Worm (Caenorhabditis elegans) whole organism, young adult: ENCODE results near the gene miz-1.

Source experiments
- C17E4.6 ChIP-seq: fragments of 200-800 bp; sonication (Bioruptor generic); IDR thresholded peaks from 2 replicates; pipeline ENCODE4 v1.3.6; 2022; ENCODE audit warnings: missing genetic modification reagents, missing genetic modification characterization, missing compliant biosample characterization
- F22D6.2 ChIP-seq: sonication (generic microtip); optimal IDR thresholded peaks from 2 replicates; lab custom pipeline; 2016; ENCODE audit warnings: mild to moderate bottlenecking, missing genetic modification characterization, missing compliant biosample characterization
- F23B12.7 ChIP-seq: sonication (generic microtip); optimal IDR thresholded peaks from 2 replicates; lab custom pipeline; 2017; ENCODE audit warnings: missing genetic modification characterization, mild to moderate bottlenecking, missing compliant biosample characterization, antibody characterized with exemption, moderate library complexity; ENCODE audit not compliant: insufficient read depth
- K11D2.4 ChIP-seq: fragments of 200-800 bp; sonication (Bioruptor generic); IDR thresholded peaks from 2 replicates; pipeline ENCODE4 v1.3.6; 2022; ENCODE audit warnings: missing genetic modification reagents, missing genetic modification characterization, missing compliant biosample characterization
- Y53G8AR.9 ChIP-seq: fragments of 200-800 bp; sonication (Bioruptor generic); conservative IDR thresholded peaks from 2 replicates; pipeline ENCODE4 v1.3.6; 2022; ENCODE audit warnings: missing genetic modification reagents, missing genetic modification characterization, missing compliant biosample characterization
- akir-1 ChIP-seq: fragments of 200-800 bp; sonication (Bioruptor generic); optimal IDR thresholded peaks from 2 replicates; lab custom pipeline; 2018; ENCODE audit warnings: mild to moderate bottlenecking, missing genetic modification characterization, moderate library complexity, missing compliant biosample characterization
- ama-1 ChIP-seq, 3 experiments: fragments of 150-350 bp in 1 of 3; sonication (generic microtip) in 2 of 3; optimal IDR thresholded peaks; 2 replicates each; lab custom pipeline; 2014 to 2018; ENCODE audit warnings: missing biosample characterization in 2 of 3, missing genetic modification characterization in 2 of 3, missing genetic modification reagents in 2 of 3
- atf-7 ChIP-seq: sonication (generic microtip); optimal IDR thresholded peaks from 2 replicates; lab custom pipeline; 2017; ENCODE audit warnings: mild to moderate bottlenecking, missing genetic modification characterization, missing compliant biosample characterization
- attf-3 ChIP-seq: fragments of 200-800 bp; sonication (Bioruptor generic); conservative IDR thresholded peaks from 2 replicates; pipeline ENCODE4 v1.3.6; 2022; ENCODE audit warnings: missing genetic modification reagents, missing genetic modification characterization, missing compliant biosample characterization
- attf-5 ChIP-seq: fragments of 200-800 bp; sonication (Bioruptor generic); optimal IDR thresholded peaks from 2 replicates; lab custom pipeline; 2018; ENCODE audit warnings: mild to moderate bottlenecking, missing genetic modification characterization, missing compliant biosample characterization
- attf-6 ChIP-seq: fragments of 200-800 bp; sonication (Bioruptor generic); IDR thresholded peaks from 2 replicates; pipeline ENCODE4 v1.3.6; 2022; ENCODE audit warnings: missing genetic modification reagents, missing genetic modification characterization, missing compliant biosample characterization
- ccch-3 ChIP-seq: fragments of 200-800 bp; sonication (Bioruptor generic); optimal IDR thresholded peaks from 2 replicates; lab custom pipeline; 2018; ENCODE audit warnings: mild to moderate bottlenecking, missing genetic modification characterization, missing compliant biosample characterization
- ceh-40 ChIP-seq: fragments of 200-800 bp; sonication (Bioruptor generic); IDR thresholded peaks from 2 replicates; pipeline ENCODE4 v1.3.6; 2022; ENCODE audit warnings: missing genetic modification characterization, missing compliant biosample characterization
- ceh-91 ChIP-seq: fragments of 200-800 bp; sonication (Bioruptor generic); IDR thresholded peaks from 2 replicates; pipeline ENCODE4 v1.3.6; 2022; ENCODE audit warnings: missing genetic modification reagents, missing genetic modification characterization, missing compliant biosample characterization
- chd-7 ChIP-seq: sonication (generic microtip); optimal IDR thresholded peaks from 2 replicates; lab custom pipeline; 2016; ENCODE audit warnings: mild to moderate bottlenecking, missing genetic modification characterization, moderate library complexity, missing compliant biosample characterization
- die-1 ChIP-seq: sonication (generic microtip); optimal IDR thresholded peaks from 2 replicates; lab custom pipeline; 2016; ENCODE audit warnings: missing genotype, mild to moderate bottlenecking, missing genetic modification characterization, missing compliant biosample characterization
- dox-1 ChIP-seq: fragments of 200-800 bp; sonication (Bioruptor generic); IDR thresholded peaks from 2 replicates; pipeline ENCODE4 v1.3.6; 2022; ENCODE audit warnings: missing genetic modification reagents, missing genetic modification characterization, missing compliant biosample characterization
- egl-44 ChIP-seq: fragments of 200-800 bp; sonication (Bioruptor generic); IDR thresholded peaks from 2 replicates; pipeline ENCODE4 v1.3.6; 2022; ENCODE audit warnings: missing genetic modification reagents, missing genetic modification characterization, missing compliant biosample characterization
- hlh-12 ChIP-seq: sonication (generic microtip); optimal IDR thresholded peaks from 2 replicates; lab custom pipeline; 2016; ENCODE audit warnings: missing genetic modification characterization, missing compliant biosample characterization
- hmg-1.2 ChIP-seq: fragments of 200-800 bp; sonication (Bioruptor generic); IDR thresholded peaks from 2 replicates; pipeline ENCODE4 v1.3.6; 2022; ENCODE audit warnings: missing genetic modification reagents, missing genetic modification characterization, missing compliant biosample characterization
- let-526 ChIP-seq: fragments of 200-800 bp; sonication (Bioruptor generic); IDR thresholded peaks from 2 replicates; pipeline ENCODE4 v1.3.6; 2022; ENCODE audit warnings: missing genetic modification reagents, missing genetic modification characterization, missing compliant biosample characterization
- lin-26 ChIP-seq: fragments of 200-800 bp; sonication (Bioruptor generic); IDR thresholded peaks from 2 replicates; pipeline ENCODE4 v1.3.6; 2022; ENCODE audit warnings: missing genetic modification reagents, missing genetic modification characterization, missing compliant biosample characterization
- lsl-1 ChIP-seq: fragments of 200-800 bp; sonication (Bioruptor generic); optimal IDR thresholded peaks from 2 replicates; lab custom pipeline; 2018; ENCODE audit warnings: mild to moderate bottlenecking, missing genetic modification characterization, moderate library complexity, missing compliant biosample characterization
- madf-6 ChIP-seq: fragments of 200-800 bp; sonication (Bioruptor generic); IDR thresholded peaks from 2 replicates; pipeline ENCODE4 v1.3.6; 2022; ENCODE audit warnings: missing genetic modification reagents, missing genetic modification characterization, missing compliant biosample characterization
- mcd-1 ChIP-seq: fragments of 200-800 bp; sonication (Bioruptor generic); IDR thresholded peaks from 2 replicates; pipeline ENCODE4 v1.3.6; 2022; ENCODE audit warnings: missing genetic modification reagents, missing genetic modification characterization, missing compliant biosample characterization
- mes-4 ChIP-seq: sonication (generic microtip); optimal IDR thresholded peaks from 2 replicates; lab custom pipeline; 2016; ENCODE audit warnings: missing genotype, missing genetic modification characterization, missing compliant biosample characterization
- mxl-1 ChIP-seq: sonication (generic microtip); optimal IDR thresholded peaks from 2 replicates; lab custom pipeline; 2016; ENCODE audit warnings: missing genetic modification characterization, missing compliant biosample characterization
- nfyb-1 ChIP-seq: fragments of 200-800 bp; sonication (Bioruptor generic); IDR thresholded peaks from 2 replicates; pipeline ENCODE4 v1.3.6; 2022; ENCODE audit warnings: missing genetic modification reagents, missing genetic modification characterization, missing compliant biosample characterization
- nhr-80 ChIP-seq: sonication (generic microtip); optimal IDR thresholded peaks from 2 replicates; lab custom pipeline; 2016; ENCODE audit warnings: missing genetic modification characterization, missing compliant biosample characterization
- pbrm-1 ChIP-seq: fragments of 200-800 bp; sonication (Bioruptor generic); IDR thresholded peaks from 2 replicates; pipeline ENCODE4 v1.3.6; 2022; ENCODE audit warnings: missing genetic modification reagents, missing genetic modification characterization, missing compliant biosample characterization
- rcor-1 ChIP-seq: fragments of 200-800 bp; sonication (Bioruptor generic); IDR thresholded peaks from 2 replicates; pipeline ENCODE4 v1.3.6; 2022; ENCODE audit warnings: missing genetic modification reagents, missing genetic modification characterization, missing compliant biosample characterization
- rpc-1 ChIP-seq, 2 experiments: fragments of 150-350 bp in 1 of 2; sonication (generic microtip) in 1 of 2; optimal IDR thresholded peaks; 2 replicates each; lab custom pipeline; 2014 to 2018; ENCODE audit warnings: missing biosample characterization in 1 of 2, missing genetic modification characterization in 1 of 2, missing genetic modification reagents in 1 of 2, missing genotype in 1 of 2
- snpc-1.1 ChIP-seq: sonication (generic microtip); optimal IDR thresholded peaks from 2 replicates; lab custom pipeline; 2017; ENCODE audit warnings: missing genetic modification characterization, mild to moderate bottlenecking, missing compliant biosample characterization, antibody characterized with exemption, moderate library complexity, missing genotype, missing genetic modification reagents; ENCODE audit not compliant: insufficient read depth
- snpc-4 ChIP-seq, 5 experiments: fragments of 150-350 bp in 1 of 5; sonication (generic microtip) in 4 of 5; optimal IDR thresholded peaks; 2 replicates each; lab custom pipeline; 2014 to 2018; ENCODE audit warnings: missing genetic modification characterization in 5 of 5, missing biosample characterization in 3 of 5, antibody characterized with exemption in 2 of 5, mild to moderate bottlenecking in 2 of 5, missing compliant biosample characterization in 2 of 5, missing genotype in 2 of 5, moderate library complexity in 2 of 5, missing genetic modification reagents in 1 of 5
- somi-1 ChIP-seq: fragments of 200-800 bp; sonication (Bioruptor generic); optimal IDR thresholded peaks from 2 replicates; lab custom pipeline; 2018; ENCODE audit warnings: mild to moderate bottlenecking, missing genetic modification characterization, missing compliant biosample characterization
- tlf-1 ChIP-seq: fragments of 200-800 bp; sonication (Bioruptor generic); optimal IDR thresholded peaks from 2 replicates; lab custom pipeline; 2018; ENCODE audit warnings: mild to moderate bottlenecking, missing genetic modification characterization, missing compliant biosample characterization
- unc-130 ChIP-seq: sonication (generic microtip); optimal IDR thresholded peaks from 2 replicates; lab custom pipeline; 2016; ENCODE audit warnings: missing genetic modification reagents, missing genetic modification characterization, missing compliant biosample characterization
- xnd-1 ChIP-seq: sonication (generic microtip); optimal IDR thresholded peaks from 2 replicates; lab custom pipeline; 2016; ENCODE audit warnings: missing genotype, missing genetic modification reagents, missing genetic modification characterization, missing compliant biosample characterization
- ztf-18 ChIP-seq: sonication (generic microtip); optimal IDR thresholded peaks from 2 replicates; lab custom pipeline; 2016; ENCODE audit warnings: missing genotype, mild to moderate bottlenecking, missing genetic modification characterization, missing compliant biosample characterization
- ztf-22 ChIP-seq: fragments of 200-800 bp; sonication (Bioruptor generic); optimal IDR thresholded peaks from 2 replicates; lab custom pipeline; 2018; ENCODE audit warnings: mild to moderate bottlenecking, missing genetic modification characterization, moderate library complexity, missing compliant biosample characterization

Gene miz-1

DNA sequence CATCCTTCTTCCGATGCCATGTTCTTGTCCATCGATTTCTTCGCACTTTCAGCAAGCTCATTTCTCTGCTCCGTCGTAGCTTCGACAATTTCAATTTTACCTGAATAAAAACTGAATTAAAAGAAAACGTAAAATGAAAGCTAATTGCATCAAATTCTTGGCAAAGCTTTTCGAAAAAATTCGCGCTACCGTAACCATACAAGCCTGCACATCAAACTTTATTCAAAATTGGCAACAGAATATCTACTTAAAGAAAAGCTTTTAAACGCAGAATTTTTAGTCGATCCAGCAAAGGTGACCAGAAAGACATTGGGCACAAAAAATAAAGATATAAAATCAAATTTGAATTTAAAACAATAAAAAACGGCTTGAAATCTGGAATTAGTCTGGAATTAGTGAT, 30.0 kb downstream of the miz-1 start (continued):
- TF ChIP-seq ama-1 (optimal IDR thresholded peaks at IDR 0.05; lab: Kevin White, UChicago) (no peak), ama-1 (GFP tag; optimal IDR thresholded peaks at IDR 0.05; lab: Kevin White, UChicago) (peak in 1 of 2 experiments; percentile 28), Y53G8AR.9 (GFP tag; lab: Robert Waterston, UW) (peak; percentile 73; the same call in 1 of the 2 replicates), nfyb-1 (GFP tag; lab: Robert Waterston, UW) (peak; percentile 18; the same call in 1 of the 2 replicates), ccch-3 (GFP tag; lab: Kevin White, UChicago) (no peak), tlf-1 (GFP tag; lab: Kevin White, UChicago) (no peak), snpc-1.1 (tag; lab: Kevin White, UChicago) (no peak), rpc-1 (optimal IDR thresholded peaks at IDR 0.05; lab: Kevin White, UChicago) (no peak), rpc-1 (tag; optimal IDR thresholded peaks at IDR 0.05; lab: Kevin White, UChicago) (no peak), madf-6 (peak; percentile 69), attf-3 (GFP tag; lab: Robert Waterston, UW) (peak; percentile 27; the same call in 1 of the 2 replicates), lin-26 (GFP tag; lab: Robert Waterston, UW) (no peak), C17E4.6 (0 out of 2 replicates have a peak, but pooled peaks have one; percentile 46), rcor-1 (GFP tag; lab: Robert Waterston, UW) (peak; percentile 31; the same call in 1 of the 2 replicates)

DNA sequence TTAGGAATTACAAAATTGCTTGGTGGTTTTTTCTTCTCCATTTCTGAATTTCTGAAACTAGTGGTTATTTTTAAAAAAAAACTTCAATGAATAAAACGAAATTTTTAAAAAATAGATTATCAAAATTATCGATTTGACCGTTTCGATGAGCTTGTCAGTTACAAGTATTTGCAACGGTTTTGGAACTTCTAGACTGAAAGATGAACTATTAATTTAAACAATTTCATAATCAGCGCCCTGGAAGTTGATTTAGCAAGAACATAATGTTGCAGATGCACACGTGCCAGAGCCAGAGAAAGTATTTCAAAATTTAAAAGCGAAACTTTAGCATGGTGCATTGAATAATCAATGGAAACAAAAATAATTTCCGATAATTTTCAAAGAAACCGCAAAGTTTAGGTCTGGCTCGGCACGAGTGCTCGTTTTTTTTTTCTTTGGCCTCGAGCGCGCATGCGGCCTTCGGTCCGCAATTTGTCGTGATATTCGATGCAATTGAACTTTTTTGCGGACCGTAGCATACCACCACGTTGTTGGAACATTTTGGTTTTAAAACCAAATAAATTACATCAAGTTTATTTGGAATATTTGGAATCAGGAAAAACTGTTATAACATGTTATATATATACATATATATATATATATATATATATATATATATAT, 30.6 kb downstream of the miz-1 start, which contains the start of gene T11G6.5:
Gene T11G6.5, minus strand, starts transcription at position 51 of the 660 bp plus-strand sequence.
- TF ChIP-seq mcd-1 (GFP tag; lab: Robert Waterston, UW) = peak; percentile 24; the same call in 1 of the 2 replicates
- TF ChIP-seq akir-1 = no peak
- TF ChIP-seq F23B12.7 (tag; lab: Kevin White, UChicago) = peak; percentile 44
- TF ChIP-seq K11D2.4 (GFP tag; lab: Robert Waterston, UW) = no peak
- TF ChIP-seq attf-5 (GFP tag; lab: Kevin White, UChicago) = peak; percentile 47
- TF ChIP-seq snpc-1.1 (tag; lab: Kevin White, UChicago) = no peak
- no peak for TF ChIP-seq die-1
- TF ChIP-seq snpc-4 (GFP tag; optimal IDR thresholded peaks at IDR 0.05; lab: Kevin White, UChicago) = no peak
- peak in 1 of 4 experiments; percentile 13 for TF ChIP-seq snpc-4 (tag; optimal IDR thresholded peaks at IDR 0.05; lab: Kevin White, UChicago)
- TF ChIP-seq dox-1 (GFP tag; lab: Robert Waterston, UW) = 0 out of 2 replicates have a peak, but pooled peaks have one; percentile 28
- peak; percentile 24; the same call in 1 of the 2 replicates for TF ChIP-seq hmg-1.2
- peak; percentile 1 for TF ChIP-seq nhr-80 (tag; lab: Kevin White, UChicago)
- peak; percentile 50 for TF ChIP-seq lsl-1 (GFP tag; lab: Kevin White, UChicago)
- no peak for TF ChIP-seq chd-7 (tag; lab: Kevin White, UChicago)
- TF ChIP-seq F22D6.2 (tag; lab: Kevin White, UChicago) = no peak

DNA sequence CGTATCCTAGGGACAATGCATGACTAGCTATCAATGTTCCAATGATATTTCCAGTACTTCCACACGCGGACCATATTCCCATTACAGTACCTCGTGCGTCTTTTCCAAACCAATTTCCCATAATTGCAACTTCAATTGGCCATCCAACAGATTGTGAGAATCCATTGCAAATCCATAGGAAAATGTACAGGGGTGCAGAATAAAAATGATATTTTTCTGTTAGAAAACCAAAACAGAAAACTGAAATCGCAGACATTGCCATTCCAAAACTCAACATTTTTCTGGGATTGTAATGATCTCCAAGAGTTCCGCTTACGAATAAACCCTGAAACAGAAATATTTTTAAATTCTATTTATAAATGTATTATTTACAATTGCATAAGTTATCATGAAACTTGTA, 38.9 kb downstream of the miz-1 start:
- TF ChIP-seq rpc-1 (optimal IDR thresholded peaks at IDR 0.05; lab: Kevin White, UChicago) (no peak), rpc-1 (tag; optimal IDR thresholded peaks at IDR 0.05; lab: Kevin White, UChicago) (no peak), somi-1 (GFP tag; lab: Kevin White, UChicago) (no peak), pbrm-1 (no peak), let-526 (GFP tag; lab: Robert Waterston, UW) (no peak), lsl-1 (GFP tag; lab: Kevin White, UChicago) (no peak)

DNA sequence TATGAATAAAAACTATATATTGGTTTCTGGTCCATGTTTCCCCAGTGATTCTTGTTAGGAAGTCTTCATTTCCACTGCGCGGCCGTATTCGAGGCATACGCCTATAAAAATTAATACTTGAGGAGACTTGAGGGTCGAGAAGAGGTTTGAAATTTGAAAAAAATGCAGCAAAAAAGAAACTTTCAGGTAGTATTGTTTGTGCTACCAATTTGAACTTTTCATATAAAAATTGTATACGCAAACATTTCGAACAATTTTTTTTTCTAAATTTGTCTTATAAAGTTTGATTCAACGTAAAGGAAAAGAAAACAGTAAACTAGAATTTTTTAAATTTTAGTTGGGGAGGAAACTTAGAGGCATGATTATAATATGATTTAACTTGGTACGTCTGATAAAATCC, 39.6 kb downstream of the miz-1 start, which contains the start of gene T11G6.4:
Gene T11G6.4, minus strand, starts transcription at position 101 of the 400 bp plus-strand sequence.
- TF ChIP-seq mes-4 (tag; lab: Kevin White, UChicago) (no peak), ztf-22 (GFP tag; lab: Kevin White, UChicago) (no peak), nfyb-1 (GFP tag; lab: Robert Waterston, UW) (no peak), mxl-1 (no peak), ztf-18 (tag; lab: Kevin White, UChicago) (no peak), xnd-1 (tag; lab: Kevin White, UChicago) (no peak), ceh-91 (GFP tag; lab: Robert Waterston, UW) (no peak), snpc-1.1 (tag; lab: Kevin White, UChicago) (no peak), atf-7 (tag; lab: Kevin White, UChicago) (no peak), nhr-80 (tag; lab: Kevin White, UChicago) (no peak), egl-44 (GFP tag; lab: Robert Waterston, UW) (no peak), somi-1 (GFP tag; lab: Kevin White, UChicago) (no peak), ceh-40 (GFP tag; lab: Robert Waterston, UW) (no peak), hlh-12 (tag; lab: Kevin White, UChicago) (no peak), hmg-1.2 (no peak), K11D2.4 (GFP tag; lab: Robert Waterston, UW) (no peak), attf-6 (GFP tag; lab: Robert Waterston, UW) (no peak), unc-130 (GFP tag; lab: Kevin White, UChicago) (no peak)
